Fruit fly (Drosophila melanogaster) whole organism, pupa: ENCODE results near the gene CG15822.

Source experiments
- CG32121 ChIP-seq: fragments of 200-800 bp; sonication (Bioruptor generic); IDR thresholded peaks from 2 replicates; pipeline ENCODE4 v1.3.6; 2022; ENCODE audit warnings: missing biosample characterization, missing genetic modification characterization
- CG8301 ChIP-seq: fragments of 200-800 bp; sonication (Bioruptor generic); optimal IDR thresholded peaks from 2 replicates; lab custom pipeline; 2018; ENCODE audit warnings: missing biosample characterization, mild to moderate bottlenecking, missing genetic modification characterization
- Ets98B ChIP-seq: fragments of 200-800 bp; sonication (Bioruptor generic); IDR thresholded peaks from 2 replicates; pipeline ENCODE4 v1.3.6; 2022; ENCODE audit warnings: missing biosample characterization, missing genetic modification characterization

DNA sequence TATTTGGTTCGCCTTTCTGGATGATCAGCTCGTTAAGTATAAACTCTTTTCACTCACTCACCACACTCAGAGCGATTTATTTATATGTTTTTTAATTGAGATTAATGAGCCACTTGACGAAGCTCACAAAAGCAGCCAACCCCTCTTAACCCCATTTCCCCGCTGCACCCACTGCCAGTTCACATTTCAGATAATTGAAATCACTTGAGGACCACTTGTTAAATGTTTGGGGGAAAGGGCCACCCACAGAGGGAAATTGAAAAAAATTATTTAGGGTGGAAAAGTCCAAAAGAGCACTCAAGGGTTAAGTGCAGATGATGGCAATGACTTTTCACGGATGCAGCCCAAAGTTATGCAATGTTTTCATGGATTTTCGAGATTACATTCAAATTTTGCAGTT is 10.9 kb downstream of the CG15822 start:
- TF ChIP-seq CG32121 (GFP tag; lab: Robert Waterston, UW), result peak; percentile 44
- TF ChIP-seq Ets98B (GFP tag; lab: Robert Waterston, UW), result peak; percentile 56
- peak; percentile 32 for TF ChIP-seq CG8301 (tag; lab: Kevin White, UChicago)
